Fruit fly (Drosophila melanogaster) whole organism, pupa: ENCODE measurements around the gene CG12069.
A peak's percentile ranks its signal among the peaks of the same experiment; 100 is the strongest.

ENCODE experiments used
- CG10348 ChIP-seq: fragments of 200-800 bp; sonication (Bioruptor generic); IDR thresholded peaks from 2 replicates; pipeline ENCODE4 v1.3.6; 2022; ENCODE audit warnings: missing biosample characterization, missing genetic modification characterization
- CG12605 ChIP-seq: fragments of 200-800 bp; sonication (Bioruptor generic); IDR thresholded peaks from 2 replicates; pipeline ENCODE4 v1.3.6; 2022; ENCODE audit warnings: missing biosample characterization, missing genetic modification characterization
- CG13204 ChIP-seq: fragments of 200-800 bp; sonication (Bioruptor generic); optimal IDR thresholded peaks from 2 replicates; lab custom pipeline; 2018; ENCODE audit warnings: missing biosample characterization, mild to moderate bottlenecking, missing genetic modification characterization, moderate library complexity
- CG14655 ChIP-seq: fragments of 200-800 bp; sonication (Bioruptor generic); optimal IDR thresholded peaks from 3 replicates; lab custom pipeline; 2017; ENCODE audit warnings: mild to moderate bottlenecking, missing biosample characterization, missing genetic modification reagents, missing genetic modification characterization
- CG15710 ChIP-seq: fragments of 200-800 bp; sonication (Bioruptor generic); optimal IDR thresholded peaks from 2 replicates; lab custom pipeline; 2018; ENCODE audit warnings: missing biosample characterization, mild to moderate bottlenecking, missing genetic modification characterization, moderate library complexity
- CG17806 ChIP-seq: fragments of 200-800 bp; sonication (Bioruptor generic); optimal IDR thresholded peaks from 2 replicates; lab custom pipeline; 2018; ENCODE audit warnings: missing biosample characterization, mild to moderate bottlenecking, missing genetic modification characterization, moderate library complexity
- CG32121 ChIP-seq: fragments of 200-800 bp; sonication (Bioruptor generic); IDR thresholded peaks from 2 replicates; pipeline ENCODE4 v1.3.6; 2022; ENCODE audit warnings: missing biosample characterization, missing genetic modification characterization
- CG34367 ChIP-seq: fragments of 200-800 bp; sonication (Bioruptor generic); optimal IDR thresholded peaks from 2 replicates; lab custom pipeline; 2018; ENCODE audit warnings: missing biosample characterization, mild to moderate bottlenecking, missing genetic modification characterization
- CG4496 ChIP-seq: fragments of 200-800 bp; sonication (Bioruptor generic); IDR thresholded peaks from 3 replicates; pipeline ENCODE4 v1.3.6; 2022; ENCODE audit warnings: missing biosample characterization, missing genetic modification characterization
- CG8159 ChIP-seq: fragments of 200-800 bp; sonication (Bioruptor generic); optimal IDR thresholded peaks from 3 replicates; lab custom pipeline; 2018; ENCODE audit warnings: missing biosample characterization, mild to moderate bottlenecking, missing genetic modification characterization, moderate library complexity
- CG8301 ChIP-seq: fragments of 200-800 bp; sonication (Bioruptor generic); optimal IDR thresholded peaks from 2 replicates; lab custom pipeline; 2018; ENCODE audit warnings: missing biosample characterization, mild to moderate bottlenecking, missing genetic modification characterization
- CG9948 ChIP-seq: fragments of 200-800 bp; sonication (Bioruptor generic); optimal IDR thresholded peaks from 2 replicates; lab custom pipeline; 2018; ENCODE audit warnings: missing biosample characterization, mild to moderate bottlenecking, missing genetic modification characterization, moderate library complexity
- D1 ChIP-seq: fragments of 200-800 bp; sonication (Bioruptor generic); optimal IDR thresholded peaks from 2 replicates; lab custom pipeline; 2018; ENCODE audit warnings: missing biosample characterization, mild to moderate bottlenecking, missing genetic modification characterization, moderate library complexity
- EcR ChIP-seq: fragments of 200-800 bp; sonication (Bioruptor generic); optimal IDR thresholded peaks from 3 replicates; lab custom pipeline; 2019; ENCODE audit warnings: missing biosample characterization, missing genetic modification characterization, mild to moderate bottlenecking, moderate library complexity, missing genetic modification reagents
- Ets98B ChIP-seq: fragments of 200-800 bp; sonication (Bioruptor generic); IDR thresholded peaks from 2 replicates; pipeline ENCODE4 v1.3.6; 2022; ENCODE audit warnings: missing biosample characterization, missing genetic modification characterization
- Pif1A ChIP-seq: fragments of 200-800 bp; sonication (Bioruptor generic); optimal IDR thresholded peaks from 3 replicates; lab custom pipeline; 2016; ENCODE audit warnings: missing biosample characterization, missing genetic modification characterization
- Pif1B ChIP-seq: fragments of 200-800 bp; sonication (Bioruptor generic); optimal IDR thresholded peaks from 3 replicates; lab custom pipeline; 2016; ENCODE audit warnings: missing biosample characterization, missing genetic modification characterization
- Snoo ChIP-seq: fragments of 200-800 bp; sonication (Bioruptor generic); optimal IDR thresholded peaks from 3 replicates; lab custom pipeline; 2017; ENCODE audit warnings: missing biosample characterization, mild to moderate bottlenecking, missing genetic modification characterization, inconsistent platforms
- fd96Ca ChIP-seq: fragments of 200-800 bp; sonication (Bioruptor generic); IDR thresholded peaks from 3 replicates; pipeline ENCODE4 v1.3.6; 2022; ENCODE audit warnings: missing biosample characterization, missing genetic modification characterization
- gl ChIP-seq: fragments of 200-800 bp; sonication (Bioruptor generic); optimal IDR thresholded peaks from 2 replicates; lab custom pipeline; 2018; ENCODE audit warnings: missing biosample characterization, mild to moderate bottlenecking, missing genetic modification characterization
- rn ChIP-seq: fragments of 200-800 bp; sonication (Bioruptor generic); IDR thresholded peaks from 2 replicates; pipeline ENCODE4 v1.3.6; 2022; ENCODE audit warnings: missing biosample characterization, missing genetic modification characterization

The CG12069 gene

dm6 chr3R:30731065-30731464 is 35.8 kb upstream of the CG12069 start, which contains the start of gene CG11313:
TSS of gene CG11313 (minus strand) at chr3R:30731165.
- no peak for TF ChIP-seq CG10348 (GFP tag; lab: Robert Waterston, UW)
- no peak for TF ChIP-seq D1
- TF ChIP-seq gl (tag; lab: Kevin White, UChicago) = no peak

- TF ChIP-seq CG10348 (GFP tag; lab: Robert Waterston, UW) (no peak), Pif1B (no peak), rn (GFP tag; lab: Robert Waterston, UW) (no peak), CG8159 (tag; lab: Kevin White, UChicago) (peak; percentile 42), fd96Ca (GFP tag; lab: Robert Waterston, UW) (no peak), CG9948 (tag; lab: Kevin White, UChicago) (no peak), CG34367 (tag; lab: Kevin White, UChicago) (no peak), gl (tag; lab: Kevin White, UChicago) (no peak)
Measured at dm6 chr3R:30729013-30729412, 33.7 kb upstream of the CG12069 start.

dm6 chr3R:30725787-30726186 is 30.5 kb upstream of the CG12069 start, which contains the start of gene eIF4H2:
TSS of gene eIF4H2 (plus strand) at chr3R:30726087.
- TF ChIP-seq EcR (GFP tag; lab: Kevin White, UChicago) (no peak), fd96Ca (GFP tag; lab: Robert Waterston, UW) (no peak), Pif1A (no peak), rn (GFP tag; lab: Robert Waterston, UW) (no peak), CG10348 (GFP tag; lab: Robert Waterston, UW) (no peak), CG13204 (GFP tag; lab: Kevin White, UChicago) (no peak), CG8301 (tag; lab: Kevin White, UChicago) (no peak), Pif1B (no peak), CG34367 (tag; lab: Kevin White, UChicago) (no peak), Ets98B (GFP tag; lab: Robert Waterston, UW) (no peak), gl (tag; lab: Kevin White, UChicago) (no peak)

- TF ChIP-seq gl (tag; lab: Kevin White, UChicago) = no peak
- no peak for TF ChIP-seq D1
- no peak for TF ChIP-seq CG34367 (tag; lab: Kevin White, UChicago)
- TF ChIP-seq CG15710 = peak; percentile 15
- 0 out of 3 replicates have a peak, but pooled peaks have one; percentile 38 for TF ChIP-seq fd96Ca (GFP tag; lab: Robert Waterston, UW)
- no peak; the same call in 1 of the 2 replicates for TF ChIP-seq Ets98B (GFP tag; lab: Robert Waterston, UW)
- no peak for TF ChIP-seq EcR (GFP tag; lab: Kevin White, UChicago)
- TF ChIP-seq CG12605 (GFP tag; lab: Robert Waterston, UW) = no peak
- no peak for TF ChIP-seq CG8301 (tag; lab: Kevin White, UChicago)
- TF ChIP-seq CG17806 (tag; lab: Kevin White, UChicago) = peak; percentile 28
- no peak for TF ChIP-seq CG13204 (GFP tag; lab: Kevin White, UChicago)
- TF ChIP-seq CG8159 (tag; lab: Kevin White, UChicago) = peak; percentile 45
- no peak for TF ChIP-seq rn (GFP tag; lab: Robert Waterston, UW)
- TF ChIP-seq CG9948 (tag; lab: Kevin White, UChicago) = peak; percentile 33
- TF ChIP-seq Pif1B = no peak
- no peak for TF ChIP-seq CG32121 (GFP tag; lab: Robert Waterston, UW)
- no peak for TF ChIP-seq Snoo (tag; lab: Kevin White, UChicago)
- TF ChIP-seq Pif1A = no peak
- TF ChIP-seq CG14655 (GFP tag; lab: Kevin White, UChicago) = peak; percentile 46
- TF ChIP-seq CG4496 (GFP tag; lab: Robert Waterston, UW) = no peak
- no peak for TF ChIP-seq CG10348 (GFP tag; lab: Robert Waterston, UW)
Measured at dm6 chr3R:30722374-30722773, 27.1 kb upstream of the CG12069 start.

dm6 chr3R:30721215-30721862 is 26.0 kb upstream of the CG12069 start:
- TF ChIP-seq CG34367 (tag; lab: Kevin White, UChicago) (peak; percentile 10), CG8159 (tag; lab: Kevin White, UChicago) (peak; percentile 25), CG15710 (peak; percentile 49), CG17806 (tag; lab: Kevin White, UChicago) (no peak)
- TF ChIP-seq, all 21 proteins: peak for 3

dm6 chr3R:30718442-30718841 is 23.1 kb upstream of the CG12069 start:
- TF ChIP-seq Pif1B = no peak

dm6 chr3R:30714395-30714794 is 19.1 kb upstream of the CG12069 start:
- TF ChIP-seq CG14655 (GFP tag; lab: Kevin White, UChicago) = no peak
- TF ChIP-seq D1 = no peak
- TF ChIP-seq CG4496 (GFP tag; lab: Robert Waterston, UW) = peak; percentile 44; the same call in 1 of the 3 replicates
- TF ChIP-seq gl (tag; lab: Kevin White, UChicago) = no peak
- peak; percentile 62; the same call in 2 of the 3 replicates for TF ChIP-seq fd96Ca (GFP tag; lab: Robert Waterston, UW)
- no peak for TF ChIP-seq Pif1B
- TF ChIP-seq CG32121 (GFP tag; lab: Robert Waterston, UW) = peak; percentile 55; the same call in 1 of the 2 replicates
- 0 out of 2 replicates have a peak, but pooled peaks have one; percentile 8 for TF ChIP-seq rn (GFP tag; lab: Robert Waterston, UW)
- TF ChIP-seq CG34367 (tag; lab: Kevin White, UChicago) = no peak
- TF ChIP-seq CG8301 (tag; lab: Kevin White, UChicago) = no peak
- no peak for TF ChIP-seq CG15710
- no peak for TF ChIP-seq CG12605 (GFP tag; lab: Robert Waterston, UW)
- peak; percentile 54; the same call in 1 of the 2 replicates for TF ChIP-seq Ets98B (GFP tag; lab: Robert Waterston, UW)
- TF ChIP-seq CG13204 (GFP tag; lab: Kevin White, UChicago) = no peak
- TF ChIP-seq CG9948 (tag; lab: Kevin White, UChicago) = no peak
- TF ChIP-seq CG10348 (GFP tag; lab: Robert Waterston, UW) = peak; percentile 53
